Fruit fly (Drosophila melanogaster) whole organism, adult: ENCODE results near the gene CG5126.

Experiments
- CG11617 ChIP-seq: fragments of 200-800 bp; sonication (Bioruptor generic); optimal IDR thresholded peaks from 2 replicates; lab custom pipeline; 2017; ENCODE audit warnings: mild to moderate bottlenecking, missing biosample characterization, missing genetic modification reagents, missing genetic modification characterization
- CG12768 ChIP-seq: fragments of 200-800 bp; sonication (Bioruptor generic); optimal IDR thresholded peaks from 2 replicates; lab custom pipeline; 2017; ENCODE audit warnings: missing biosample characterization, missing genetic modification characterization, mild to moderate bottlenecking, moderate library complexity, missing genetic modification reagents
- CG14711 ChIP-seq: fragments of 200-800 bp; sonication (Bioruptor generic); optimal IDR thresholded peaks from 2 replicates; lab custom pipeline; 2018; ENCODE audit warnings: missing biosample characterization, mild to moderate bottlenecking, missing genetic modification characterization, moderate library complexity
- CG1620 ChIP-seq: fragments of 200-800 bp; sonication (Bioruptor generic); optimal IDR thresholded peaks from 2 replicates; lab custom pipeline; 2016; ENCODE audit warnings: missing biosample characterization, missing genetic modification characterization
- CG33017 ChIP-seq: fragments of 200-800 bp; sonication (Bioruptor generic); optimal IDR thresholded peaks from 2 replicates; lab custom pipeline; 2018; ENCODE audit warnings: missing biosample characterization, mild to moderate bottlenecking, missing genetic modification characterization, moderate library complexity
- CG5204 ChIP-seq: fragments of 200-800 bp; sonication (Bioruptor generic); optimal IDR thresholded peaks from 2 replicates; lab custom pipeline; 2016; ENCODE audit warnings: missing biosample characterization, missing genetic modification characterization
- CG7045 ChIP-seq: fragments of 200-800 bp; sonication (Bioruptor generic); optimal IDR thresholded peaks from 2 replicates; lab custom pipeline; 2017; ENCODE audit warnings: missing biosample characterization, mild to moderate bottlenecking, missing genetic modification characterization
- CG7101 ChIP-seq: fragments of 200-800 bp; sonication (Bioruptor generic); optimal IDR thresholded peaks from 2 replicates; lab custom pipeline; 2018; ENCODE audit warnings: missing biosample characterization, mild to moderate bottlenecking, missing genetic modification characterization, moderate library complexity
- Clk ChIP-seq: fragments of 200-800 bp; sonication (Bioruptor generic); optimal IDR thresholded peaks from 2 replicates; lab custom pipeline; 2017; ENCODE audit warnings: missing biosample characterization, missing genetic modification characterization
- Crg-1 ChIP-seq: fragments of 200-800 bp; sonication (Bioruptor generic); optimal IDR thresholded peaks from 2 replicates; lab custom pipeline; 2016; ENCODE audit warnings: missing biosample characterization, missing genetic modification characterization
- Hr96 ChIP-seq: fragments of 200-800 bp; sonication (Bioruptor generic); optimal IDR thresholded peaks from 2 replicates; lab custom pipeline; 2016; ENCODE audit warnings: missing biosample characterization, missing genetic modification characterization
- Mnt ChIP-seq: fragments of 200-800 bp; sonication (Bioruptor generic); optimal IDR thresholded peaks from 2 replicates; lab custom pipeline; 2016; ENCODE audit warnings: missing biosample characterization, mild to moderate bottlenecking, missing genetic modification characterization
- bab1 ChIP-seq: fragments of 200-800 bp; sonication (Bioruptor generic); optimal IDR thresholded peaks from 3 replicates; lab custom pipeline; 2019; ENCODE audit warnings: missing biosample characterization, mild to moderate bottlenecking, missing genetic modification characterization, moderate library complexity
- cic ChIP-seq: fragments of 200-800 bp; sonication (Bioruptor generic); optimal IDR thresholded peaks from 2 replicates; lab custom pipeline; 2017; ENCODE audit warnings: missing biosample characterization, mild to moderate bottlenecking, missing genetic modification characterization, moderate library complexity
- cnc ChIP-seq, 2 experiments: fragments of >200 bp; optimal IDR thresholded peaks; 2 replicates each; lab custom pipeline; 2017
- kay ChIP-seq: fragments of 200-800 bp; sonication (Bioruptor generic); peaks from one replicate; lab custom pipeline; 2016; ENCODE audit warnings: missing biosample characterization, missing genetic modification characterization, borderline replicate concordance
- ovo ChIP-seq: fragments of 200-800 bp; sonication (Bioruptor generic); optimal IDR thresholded peaks from 2 replicates; lab custom pipeline; 2016; ENCODE audit warnings: missing biosample characterization, missing genetic modification characterization
- pad ChIP-seq: fragments of 200-800 bp; sonication (Bioruptor generic); optimal IDR thresholded peaks from 3 replicates; lab custom pipeline; 2017; ENCODE audit warnings: missing biosample characterization, missing genetic modification characterization, mild to moderate bottlenecking, moderate library complexity, missing genetic modification reagents
- tj ChIP-seq: fragments of 200-800 bp; sonication (Bioruptor generic); optimal IDR thresholded peaks from 3 replicates; lab custom pipeline; 2017; ENCODE audit warnings: missing biosample characterization, mild to moderate bottlenecking, missing genetic modification characterization, moderate library complexity
- toe ChIP-seq: fragments of 200-800 bp; sonication (Bioruptor generic); optimal IDR thresholded peaks from 2 replicates; lab custom pipeline; 2016; ENCODE audit warnings: missing biosample characterization, missing genetic modification characterization

CG5126 gene

DNA sequence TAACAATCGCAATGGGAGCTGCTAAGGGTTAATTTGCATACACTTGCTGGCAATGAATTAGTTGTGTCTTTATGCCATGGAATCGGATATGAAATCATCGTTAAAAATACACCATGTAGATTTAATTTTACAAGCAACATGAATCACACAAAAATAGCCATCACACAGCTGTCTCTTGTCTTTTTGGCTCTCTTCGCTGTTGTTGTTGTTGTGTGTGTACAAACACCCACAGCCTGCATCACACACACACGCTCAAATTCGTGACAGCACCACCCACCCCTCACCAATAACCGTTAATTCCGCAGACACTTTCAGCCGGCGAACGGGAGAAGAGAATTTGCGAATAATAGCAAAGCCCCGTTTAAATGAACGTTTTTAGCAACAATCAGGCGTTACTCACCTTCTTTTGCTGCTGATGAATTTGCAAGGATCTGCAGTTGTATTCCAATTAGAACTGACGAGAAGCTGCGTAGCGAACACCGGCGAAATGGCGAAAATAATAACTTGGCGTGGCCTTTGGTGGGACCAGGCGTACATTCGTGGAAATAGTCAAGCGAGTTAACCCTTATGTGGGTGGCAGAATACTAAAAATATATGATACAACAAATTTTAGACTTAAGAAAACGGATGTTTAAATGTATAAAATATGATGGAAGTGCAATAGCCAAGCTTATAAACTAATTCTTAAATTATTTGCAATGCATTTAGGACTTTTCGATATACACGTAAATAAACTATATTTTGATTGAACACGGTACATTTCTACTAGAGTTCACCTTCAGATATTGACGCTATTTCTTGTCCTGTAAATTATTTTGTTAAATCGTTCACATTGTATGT lies 25.9 kb downstream of the CG5126 start, which contains the start of gene capt:
Gene capt (minus strand): TSS at position 584 of the 840 bp plus-strand sequence.
- TF ChIP-seq Clk (GFP tag; lab: Kevin White, UChicago) (no peak), tj (GFP tag; lab: Kevin White, UChicago) (peak; percentile 75), cnc (optimal IDR thresholded peaks at IDR 0.05; lab: Kevin White, UChicago) (no peak), bab1 (GFP tag; lab: Kevin White, UChicago) (no peak), CG1620 (GFP tag; lab: Kevin White, UChicago) (peak; percentile 6), CG14711 (tag; lab: Kevin White, UChicago) (peak; percentile 19), toe (GFP tag; lab: Kevin White, UChicago) (no peak), CG5204 (GFP tag; lab: Kevin White, UChicago) (no peak), CG7045 (GFP tag; lab: Kevin White, UChicago) (peak; percentile 20), CG11617 (GFP tag; lab: Kevin White, UChicago) (no peak), Mnt (GFP tag; lab: Kevin White, UChicago) (peak; percentile 75), CG7101 (tag; lab: Kevin White, UChicago) (peak; percentile 44), CG33017 (tag; lab: Kevin White, UChicago) (peak; percentile 21), Hr96 (GFP tag; lab: Kevin White, UChicago) (peak; percentile 7), cic (GFP tag; lab: Kevin White, UChicago) (peak; percentile 39), ovo (peak; percentile 87), Crg-1 (GFP tag; lab: Kevin White, UChicago) (no peak), kay (no peak), pad (GFP tag; lab: Kevin White, UChicago) (peak; percentile 97), CG12768 (no peak)

DNA sequence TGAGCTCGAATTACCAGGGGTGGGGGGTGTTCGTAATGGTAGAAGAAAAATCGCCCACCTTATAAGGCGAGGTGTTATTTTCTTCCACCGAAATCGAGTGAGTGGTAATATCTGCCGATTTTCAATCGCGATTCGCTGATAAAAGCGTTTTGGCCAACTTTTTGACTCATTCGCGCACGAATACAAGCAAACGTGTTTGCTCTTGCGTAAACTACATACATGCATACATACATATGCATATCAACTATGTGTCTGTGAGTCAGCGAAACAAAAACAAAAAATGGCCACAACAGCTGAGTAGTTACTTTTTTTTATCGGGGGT lies 26.5 kb downstream of the CG5126 start:
- TF ChIP-seq cnc (optimal IDR thresholded peaks at IDR 0.05; lab: Kevin White, UChicago) (no peak), ovo (no peak), cic (GFP tag; lab: Kevin White, UChicago) (no peak), kay (peak; percentile 97), Crg-1 (GFP tag; lab: Kevin White, UChicago) (no peak), tj (GFP tag; lab: Kevin White, UChicago) (peak; percentile 89), CG12768 (no peak), pad (GFP tag; lab: Kevin White, UChicago) (no peak), Mnt (GFP tag; lab: Kevin White, UChicago) (no peak), CG7045 (GFP tag; lab: Kevin White, UChicago) (no peak), CG5204 (GFP tag; lab: Kevin White, UChicago) (no peak), CG11617 (GFP tag; lab: Kevin White, UChicago) (no peak), toe (GFP tag; lab: Kevin White, UChicago) (no peak)

DNA sequence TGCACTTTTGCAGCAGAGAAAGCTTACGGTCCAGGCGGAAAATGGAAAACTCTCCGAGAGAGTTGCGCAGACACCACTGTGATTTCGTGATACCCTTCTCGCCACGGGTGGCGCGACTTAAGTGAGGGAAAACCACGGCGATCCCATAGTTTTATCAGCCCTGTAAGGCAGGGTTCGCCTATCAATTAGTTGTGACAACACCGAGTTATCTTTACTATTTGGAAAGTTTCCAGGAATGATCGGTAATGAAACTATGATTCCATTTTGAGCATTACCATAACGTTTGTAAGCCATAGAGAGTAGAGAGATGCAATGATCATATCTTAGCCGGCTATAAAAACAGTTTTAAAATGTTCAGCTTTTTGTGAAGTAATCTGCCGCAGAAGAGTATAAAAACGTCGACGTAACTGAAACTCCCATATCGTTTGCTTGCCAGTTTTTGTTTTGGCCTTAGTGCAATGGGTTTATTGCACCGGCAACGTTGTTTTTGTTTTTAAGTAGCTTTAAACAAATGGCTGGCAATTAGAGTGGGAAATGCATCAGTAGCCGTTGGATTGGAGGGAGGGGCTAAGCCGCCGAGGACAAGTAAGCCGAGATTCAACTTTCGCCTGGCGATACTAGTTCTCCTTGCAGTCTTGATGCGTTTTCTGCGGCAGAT lies 27.1 kb downstream of the CG5126 start:
- TF ChIP-seq CG14711 (tag; lab: Kevin White, UChicago) (no peak), CG7045 (GFP tag; lab: Kevin White, UChicago) (no peak), Clk (GFP tag; lab: Kevin White, UChicago) (no peak), Hr96 (GFP tag; lab: Kevin White, UChicago) (no peak), pad (GFP tag; lab: Kevin White, UChicago) (no peak), bab1 (GFP tag; lab: Kevin White, UChicago) (no peak), tj (GFP tag; lab: Kevin White, UChicago) (no peak), CG12768 (no peak), Mnt (GFP tag; lab: Kevin White, UChicago) (no peak), kay (no peak)

DNA sequence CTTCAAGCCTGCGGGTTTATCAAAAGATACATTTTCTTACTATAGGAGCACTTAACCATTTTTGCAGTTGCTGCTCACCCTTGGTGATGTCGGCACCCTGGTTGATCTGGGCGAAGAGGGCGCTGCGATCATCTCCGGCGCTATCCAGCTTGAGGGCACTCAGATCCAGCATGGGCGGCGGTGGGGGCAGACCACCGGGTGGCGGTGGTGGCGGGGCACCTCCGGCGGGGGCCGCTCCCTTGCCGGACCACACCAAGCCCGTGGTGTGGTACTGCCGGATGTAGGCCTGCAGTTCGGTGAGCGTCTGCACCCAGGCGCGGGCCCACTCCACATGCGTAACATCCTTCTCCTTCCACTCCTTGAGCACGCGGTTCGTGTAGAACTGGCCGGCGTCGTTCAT lies 31.1 kb downstream of the CG5126 start:
- no peak for TF ChIP-seq CG5204 (GFP tag; lab: Kevin White, UChicago)
- no peak for TF ChIP-seq CG12768
- TF ChIP-seq bab1 (GFP tag; lab: Kevin White, UChicago): no peak
- TF ChIP-seq Mnt (GFP tag; lab: Kevin White, UChicago): no peak
- TF ChIP-seq toe (GFP tag; lab: Kevin White, UChicago): no peak
- TF ChIP-seq CG11617 (GFP tag; lab: Kevin White, UChicago): no peak
- TF ChIP-seq CG7045 (GFP tag; lab: Kevin White, UChicago): no peak
- TF ChIP-seq CG7101 (tag; lab: Kevin White, UChicago): no peak
- no peak for TF ChIP-seq cnc (optimal IDR thresholded peaks at IDR 0.05; lab: Kevin White, UChicago)
- TF ChIP-seq Clk (GFP tag; lab: Kevin White, UChicago): no peak
- TF ChIP-seq CG1620 (GFP tag; lab: Kevin White, UChicago): no peak
- TF ChIP-seq ovo: no peak
- TF ChIP-seq kay: no peak
- no peak for TF ChIP-seq pad (GFP tag; lab: Kevin White, UChicago)
- no peak for TF ChIP-seq CG14711 (tag; lab: Kevin White, UChicago)
- TF ChIP-seq cic (GFP tag; lab: Kevin White, UChicago): no peak
- TF ChIP-seq CG33017 (tag; lab: Kevin White, UChicago): no peak
- TF ChIP-seq Crg-1 (GFP tag; lab: Kevin White, UChicago): no peak

DNA sequence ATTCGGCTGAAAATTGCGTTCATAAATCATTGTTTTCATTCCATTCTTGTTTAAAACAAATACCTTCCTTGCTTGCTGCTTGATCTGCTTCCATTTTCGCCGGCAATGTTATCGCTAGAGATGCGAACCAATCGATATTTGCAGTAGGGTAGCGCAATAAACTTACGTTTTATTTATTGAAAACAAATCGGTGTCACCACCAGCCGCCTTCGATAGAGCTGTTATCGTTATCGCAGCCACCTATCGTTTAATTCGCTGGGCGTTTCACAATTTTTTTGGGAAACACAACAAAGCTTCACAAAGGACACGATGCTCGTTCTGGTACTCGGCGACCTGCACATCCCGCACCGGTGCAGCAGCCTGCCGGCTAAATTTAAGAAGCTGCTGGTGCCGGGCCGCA lies 33.3 kb downstream of the CG5126 start, which contains the start of the genes Tfb4 and Vps29:
Gene Tfb4 (minus strand): TSS at position 124 of the 400 bp plus-strand sequence.
Gene Vps29 (plus strand): TSS at position 213 of the 400 bp plus-strand sequence.
- TF ChIP-seq tj (GFP tag; lab: Kevin White, UChicago) (peak; percentile 19), toe (GFP tag; lab: Kevin White, UChicago) (no peak), CG14711 (tag; lab: Kevin White, UChicago) (peak; percentile 52), CG1620 (GFP tag; lab: Kevin White, UChicago) (peak; percentile 40), pad (GFP tag; lab: Kevin White, UChicago) (no peak), CG7101 (tag; lab: Kevin White, UChicago) (peak; percentile 62), Crg-1 (GFP tag; lab: Kevin White, UChicago) (peak; percentile 48), ovo (peak; percentile 14), CG11617 (GFP tag; lab: Kevin White, UChicago) (peak; percentile 36), Mnt (GFP tag; lab: Kevin White, UChicago) (peak; percentile 47), CG33017 (tag; lab: Kevin White, UChicago) (peak; percentile 14), cic (GFP tag; lab: Kevin White, UChicago) (peak; percentile 27), bab1 (GFP tag; lab: Kevin White, UChicago) (peak; percentile 73), CG5204 (GFP tag; lab: Kevin White, UChicago) (no peak), Hr96 (GFP tag; lab: Kevin White, UChicago) (peak; percentile 62)
